Worm (Caenorhabditis elegans): ENCODE results near the gene srd-1.

srd-1 gene

ce11 chrII:10182634-10183033 lies at the start of gene srd-1:
srd-1 (minus strand) TSS chrII:10182734.
- no peak for TF ChIP-seq unc-39 (tag; optimal IDR thresholded peaks at IDR 0.05)
- no peak for TF ChIP-seq ceh-16 (tag; optimal IDR thresholded peaks at IDR 0.05)
- no peak for TF ChIP-seq lin-15B (tag; optimal IDR thresholded peaks at IDR 0.05)
- no peak for TF ChIP-seq ZK546.5 (tag; optimal IDR thresholded peaks at IDR 0.05)
- TF ChIP-seq egl-27 (tag; optimal IDR thresholded peaks at IDR 0.05), result no peak
- TF ChIP-seq elt-3 (tag; optimal IDR thresholded peaks at IDR 0.05), result no peak
- no peak for TF ChIP-seq nhr-11 (tag; optimal IDR thresholded peaks at IDR 0.05)

ce11 chrII:10231874-10232273 lies 49.3 kb upstream of the srd-1 start:
- TF ChIP-seq mdl-1 (tag; optimal IDR thresholded peaks at IDR 0.05) (no peak), pha-4 (tag; optimal IDR thresholded peaks at IDR 0.05) (peak; percentile 15), elt-2 (tag; optimal IDR thresholded peaks at IDR 0.05) (peak; percentile 60), egl-5 (tag; optimal IDR thresholded peaks at IDR 0.05) (no peak), fkh-10 (GFP tag; optimal IDR thresholded peaks at IDR 0.05) (no peak), pqm-1 (tag; optimal IDR thresholded peaks at IDR 0.05) (no peak), fos-1 (tag; optimal IDR thresholded peaks at IDR 0.05) (no peak), R02D3.7 (tag; optimal IDR thresholded peaks at IDR 0.05) (no peak), nhr-23 (tag; optimal IDR thresholded peaks at IDR 0.05) (no peak), snpc-4 (tag; optimal IDR thresholded peaks at IDR 0.05) (no peak), ceh-28 (tag; optimal IDR thresholded peaks at IDR 0.05) (no peak), ceh-9 (tag; optimal IDR thresholded peaks at IDR 0.05) (no peak), zag-1 (tag; optimal IDR thresholded peaks at IDR 0.05) (no peak), ztf-11 (tag; optimal IDR thresholded peaks at IDR 0.05) (no peak), daf-12 (tag; optimal IDR thresholded peaks at IDR 0.05) (no peak)

DNA sequence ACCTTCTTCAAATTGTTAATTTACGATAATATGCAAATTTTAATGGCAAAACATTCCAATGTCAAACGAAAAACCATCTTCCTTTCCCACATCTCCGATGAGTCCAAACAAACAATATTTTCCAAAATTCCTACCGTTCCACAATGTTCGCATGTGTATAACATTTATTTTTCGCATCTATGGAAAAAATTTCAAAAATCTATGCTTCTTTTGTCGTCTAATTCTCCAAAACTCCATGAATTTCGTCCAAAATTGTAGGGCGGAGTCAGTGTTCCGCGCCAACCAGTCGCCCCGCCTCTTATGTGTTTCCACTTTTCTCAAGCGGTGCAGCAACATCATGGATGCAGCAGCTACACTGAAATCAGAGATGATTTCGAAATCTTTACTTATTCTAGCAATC lies 48.4 kb upstream of the srd-1 start, which contains the start of gene T01E8.8:
T01E8.8 (plus strand) TSS at position 301 of the 400 bp plus-strand sequence.
- TF ChIP-seq nhr-25 (tag; optimal IDR thresholded peaks at IDR 0.05) (no peak), zag-1 (tag; optimal IDR thresholded peaks at IDR 0.05) (no peak), mml-1 (tag; optimal IDR thresholded peaks at IDR 0.05) (no peak), elt-1 (tag; optimal IDR thresholded peaks at IDR 0.05) (no peak), sea-2 (GFP tag; optimal IDR thresholded peaks at IDR 0.05) (no peak), lsy-12 (tag; optimal IDR thresholded peaks at IDR 0.05) (no peak), pha-4 (tag; optimal IDR thresholded peaks at IDR 0.05) (no peak), pqm-1 (tag; optimal IDR thresholded peaks at IDR 0.05) (no peak), hmg-11 (tag; optimal IDR thresholded peaks at IDR 0.05) (no peak)

- TF ChIP-seq ceh-28 (tag; optimal IDR thresholded peaks at IDR 0.05) (no peak), nhr-43 (tag; optimal IDR thresholded peaks at IDR 0.05; ENCODE audit: poor library complexity, severe bottlenecking) (no peak), unc-39 (tag; optimal IDR thresholded peaks at IDR 0.05) (no peak), fkh-2 (tag; optimal IDR thresholded peaks at IDR 0.05) (no peak), jun-1 (tag; optimal IDR thresholded peaks at IDR 0.05) (no peak), unc-62 (GFP tag; optimal IDR thresholded peaks at IDR 0.05) (no peak), mml-1 (tag; optimal IDR thresholded peaks at IDR 0.05) (no peak), ceh-82 (tag; optimal IDR thresholded peaks at IDR 0.05) (no peak), nhr-25 (tag; optimal IDR thresholded peaks at IDR 0.05) (no peak), ZK546.5 (tag; optimal IDR thresholded peaks at IDR 0.05) (no peak), lin-39 (tag; optimal IDR thresholded peaks at IDR 0.05) (no peak), lin-15B (tag; optimal IDR thresholded peaks at IDR 0.05) (no peak), tbx-2 (tag; optimal IDR thresholded peaks at IDR 0.05) (no peak), pha-4 (tag; optimal IDR thresholded peaks at IDR 0.05) (no peak), pqm-1 (tag; optimal IDR thresholded peaks at IDR 0.05) (no peak), nhr-11 (tag; optimal IDR thresholded peaks at IDR 0.05) (no peak)
Observed at ce11 chrII:10227030-10227429, 44.5 kb upstream of the srd-1 start, which contains the start of gene srh-135. srh-135 (minus strand) TSS chrII:10227130.

DNA sequence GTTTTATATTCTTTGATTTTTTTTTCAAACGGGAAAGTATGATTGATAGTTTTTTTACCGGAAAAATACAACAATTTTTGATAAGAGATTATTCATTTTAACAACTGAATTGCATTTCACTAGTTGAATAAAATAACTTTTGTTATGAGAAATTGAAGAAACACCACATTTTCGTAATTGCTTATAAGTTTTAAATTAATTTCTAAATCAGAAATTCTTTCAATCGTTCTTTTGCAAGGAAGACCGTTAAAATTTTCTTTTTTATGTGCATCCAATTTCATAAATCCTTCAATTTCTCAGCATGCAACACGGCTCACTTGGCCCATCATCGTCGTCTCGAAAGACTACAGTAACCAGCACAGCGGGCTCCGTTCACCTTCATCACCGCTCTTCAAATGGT lies 40.0 kb upstream of the srd-1 start, which contains the start of gene plc-3:
plc-3 (plus strand) TSS at position 301 of the 400 bp plus-strand sequence.
- TF ChIP-seq nfya-1 (tag; optimal IDR thresholded peaks at IDR 0.05; ENCODE audit: insufficient read depth), result no peak
- no peak for TF ChIP-seq zag-1 (tag; optimal IDR thresholded peaks at IDR 0.05)
- TF ChIP-seq nhr-77 (tag; optimal IDR thresholded peaks at IDR 0.05), result no peak
- TF ChIP-seq mml-1 (tag; optimal IDR thresholded peaks at IDR 0.05), result no peak
- no peak for TF ChIP-seq daf-12 (tag; optimal IDR thresholded peaks at IDR 0.05)
- no peak for TF ChIP-seq snpc-4 (tag; optimal IDR thresholded peaks at IDR 0.05)
- no peak for TF ChIP-seq elt-1 (tag; optimal IDR thresholded peaks at IDR 0.05)
- TF ChIP-seq nhr-237 (tag; optimal IDR thresholded peaks at IDR 0.05), result no peak
- no peak for TF ChIP-seq eor-1 (tag; optimal IDR thresholded peaks at IDR 0.05)
- no peak for TF ChIP-seq ztf-4 (tag; optimal IDR thresholded peaks at IDR 0.05)
- TF ChIP-seq nhr-11 (tag; optimal IDR thresholded peaks at IDR 0.05), result no peak
- TF ChIP-seq fkh-2 (tag; optimal IDR thresholded peaks at IDR 0.05), result no peak
- TF ChIP-seq unc-39 (tag; optimal IDR thresholded peaks at IDR 0.05), result no peak
- TF ChIP-seq ama-1 (optimal IDR thresholded peaks at IDR 0.05), result no peak
- no peak for TF ChIP-seq nhr-23 (tag; optimal IDR thresholded peaks at IDR 0.05)
- TF ChIP-seq sea-2 (GFP tag; optimal IDR thresholded peaks at IDR 0.05), result no peak
- TF ChIP-seq lin-15B (tag; optimal IDR thresholded peaks at IDR 0.05), result no peak
